Comparison of ENCODE assay signal across 1 fruit fly cellular context in genomic region chr3R:14714147-14714903, dm6.
A peak's percentile ranks its signal among the peaks of the same experiment; 100 is the strongest.
TF ChIP-seq lines count a peak whose summit lies in the region.

No protein-coding gene starts in this region.

TF ChIP-seq in whole organism, embryonic, 481 proteins besides CTCF, POLR2A, EP300 and RAD21 (continued from another document):
- peak; percentile 66 for TF ChIP-seq bcd (GFP tag; optimal IDR thresholded peaks at IDR 0.05; lab: Kevin White, UChicago)
- peak; percentile 73 for TF ChIP-seq fd102C (GFP tag; optimal IDR thresholded peaks at IDR 0.05; lab: Kevin White, UChicago)
- peak; percentile 44; the same call in 1 of the 2 replicates for TF ChIP-seq Atf6 (GFP tag; IDR thresholded peaks at IDR 0.05; lab: Robert Waterston, UW)
